Fruit fly (Drosophila melanogaster): ENCODE results near the gene Vha13.
A peak's percentile ranks its signal among the peaks of the same experiment; 100 is the strongest.

The Vha13 gene

DNA sequence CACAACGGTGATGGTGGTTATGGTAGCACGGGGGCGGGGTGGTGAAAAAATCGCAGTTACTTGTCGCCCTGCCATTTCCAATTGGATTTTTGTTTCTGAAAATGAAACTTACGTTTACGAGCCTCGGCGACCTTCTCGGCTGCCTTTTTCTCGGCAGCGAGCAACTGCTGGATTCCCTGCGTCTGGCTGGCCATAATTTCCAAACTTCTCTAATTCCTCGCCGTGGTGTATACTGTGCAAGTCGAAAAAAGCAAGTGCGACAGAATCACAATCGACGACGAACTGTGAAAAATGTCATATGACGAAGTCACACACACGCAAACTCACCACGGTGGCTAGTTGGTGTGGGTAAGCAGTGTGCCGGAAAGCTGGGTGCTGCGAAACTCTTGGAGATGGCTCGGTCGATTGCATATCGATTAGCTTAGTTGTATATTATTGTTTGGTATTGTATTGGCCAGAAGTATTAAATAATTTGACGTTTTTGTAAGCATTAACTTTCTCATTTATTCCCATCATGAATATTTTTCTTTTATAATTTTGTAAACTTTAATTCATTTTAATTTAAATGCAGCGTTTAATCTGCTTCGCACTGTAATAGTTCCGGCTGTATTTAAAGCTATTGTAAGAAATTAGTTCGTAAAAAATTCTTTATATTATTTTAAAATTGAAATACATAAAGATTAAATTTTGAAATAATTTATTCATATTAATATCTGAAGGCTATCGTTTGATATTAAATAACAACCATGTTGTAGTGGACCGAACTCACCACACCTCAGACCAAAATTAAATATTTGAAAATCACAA, at the start of gene Vha13 (continued):
- TF ChIP-seq pnt (GFP tag; optimal IDR thresholded peaks at IDR 0.05) (peak; percentile 15), CG11093 (GFP tag; IDR thresholded peaks at IDR 0.05) (no peak), chn (GFP tag; optimal IDR thresholded peaks at IDR 0.05) (peak; percentile 51), CG4404 (GFP tag; IDR thresholded peaks at IDR 0.05) (0 out of 2 replicates have a peak, but pooled peaks have one; percentile 9), HLH54F (GFP tag; optimal IDR thresholded peaks at IDR 0.05) (peak; percentile 35), Ets97D (GFP tag; optimal IDR thresholded peaks at IDR 0.05) (peak; percentile 22), Ssrp (tag; optimal IDR thresholded peaks at IDR 0.05) (no peak), CG13775 (GFP tag; optimal IDR thresholded peaks at IDR 0.05) (peak; percentile 59), NC2β (GFP tag; optimal IDR thresholded peaks at IDR 0.05) (no peak), Rx (GFP tag; IDR thresholded peaks at IDR 0.05) (no peak), klu (GFP tag; IDR thresholded peaks at IDR 0.05) (peak; percentile 25; the same call in 1 of the 2 replicates), CG1792 (GFP tag; optimal IDR thresholded peaks at IDR 0.05) (no peak), twi (tag; optimal IDR thresholded peaks at IDR 0.05) (no peak), cato (GFP tag; optimal IDR thresholded peaks at IDR 0.05; ENCODE audit: borderline replicate concordance) (no peak), Dfd (GFP tag; optimal IDR thresholded peaks at IDR 0.05) (no peak), NK7.1 (GFP tag; optimal IDR thresholded peaks at IDR 0.05) (no peak), CG12155 (GFP tag; optimal IDR thresholded peaks at IDR 0.05) (peak; percentile 8), exex (tag; optimal IDR thresholded peaks at IDR 0.05) (no peak), gsb-n (tag; optimal IDR thresholded peaks at IDR 0.05) (no peak), CG13894 (tag; optimal IDR thresholded peaks at IDR 0.05) (peak; percentile 40), Dp (GFP tag; optimal IDR thresholded peaks at IDR 0.05) (peak; percentile 9), gfzf (GFP tag; optimal IDR thresholded peaks at IDR 0.05) (peak; percentile 10), hbn (GFP tag; IDR thresholded peaks at IDR 0.05; ENCODE audit: partially characterized antibody) (no peak), Mrtf (GFP tag; IDR thresholded peaks at IDR 0.05) (peak; percentile 51; the same call in 1 of the 3 replicates), CG8944 (GFP tag; optimal IDR thresholded peaks at IDR 0.05) (peak; percentile 53), ac (GFP tag; optimal IDR thresholded peaks at IDR 0.05) (no peak), en (GFP tag; optimal IDR thresholded peaks at IDR 0.05) (no peak), Opbp (GFP tag; IDR thresholded peaks at IDR 0.05; ENCODE audit: partially characterized antibody) (peak; percentile 82), CG4328 (GFP tag; optimal IDR thresholded peaks at IDR 0.05) (no peak), Bteb2 (GFP tag; optimal IDR thresholded peaks at IDR 0.05) (no peak), sug (tag; optimal IDR thresholded peaks at IDR 0.05) (peak; percentile 28), CG6765 (GFP tag; optimal IDR thresholded peaks at IDR 0.05) (peak; percentile 52), yki (optimal IDR thresholded peaks at IDR 0.05) (no peak), CG14667 (GFP tag; IDR thresholded peaks at IDR 0.05) (peak; percentile 39; the same call in 1 of the 2 replicates), Fer1 (GFP tag; optimal IDR thresholded peaks at IDR 0.05) (peak; percentile 80), Stat92E (GFP tag; optimal IDR thresholded peaks at IDR 0.05) (no peak), Six4 (GFP tag; optimal IDR thresholded peaks at IDR 0.05) (no peak), E2f2 (GFP tag; IDR thresholded peaks at IDR 0.05) (no peak; the same call in 1 of the 2 replicates), CG11456 (GFP tag; IDR thresholded peaks at IDR 0.05) (peak; percentile 83), CG15479 (GFP tag; optimal IDR thresholded peaks at IDR 0.05) (no peak), az2 (GFP tag; optimal IDR thresholded peaks at IDR 0.05) (peak; percentile 18), Med (GFP tag) (peak; percentile 91), pfk (GFP tag; optimal IDR thresholded peaks at IDR 0.05) (peak; percentile 43), Mes4 (GFP tag; optimal IDR thresholded peaks at IDR 0.05) (no peak), Adf1 (GFP tag; IDR thresholded peaks at IDR 0.05) (no peak; the same call in 1 of the 2 replicates), wek (GFP tag; optimal IDR thresholded peaks at IDR 0.05) (peak; percentile 54), dpn (GFP tag; optimal IDR thresholded peaks at IDR 0.05) (peak; percentile 2 to 35), Dref (GFP tag; IDR thresholded peaks at IDR 0.05) (peak; percentile 80), sens-2 (GFP tag; IDR thresholded peaks at IDR 0.05) (0 out of 2 replicates have a peak, but pooled peaks have one; percentile 7)
